Worm (Caenorhabditis elegans) whole organism, L2 larva: ENCODE data around the gene lir-3.

Source experiments
- ama-1 ChIP-seq: fragments of 150-350 bp; optimal IDR thresholded peaks from 2 replicates; lab custom pipeline; 2018; ENCODE audit warnings: inconsistent platforms
- ceh-16 ChIP-seq: fragments of 150-350 bp; optimal IDR thresholded peaks from 2 replicates; lab custom pipeline; 2014; ENCODE audit warnings: missing biosample characterization, missing genetic modification characterization
- egl-27 ChIP-seq: sonication (generic microtip); optimal IDR thresholded peaks from 3 replicates; lab custom pipeline; 2017; ENCODE audit warnings: missing biosample characterization, missing genetic modification reagents, missing genetic modification characterization
- fos-1 ChIP-seq: fragments of 150-350 bp; optimal IDR thresholded peaks from 2 replicates; lab custom pipeline; 2014; ENCODE audit warnings: missing biosample characterization, missing genetic modification characterization
- lin-11 ChIP-seq: fragments of 150-350 bp; sonication (generic microtip); optimal IDR thresholded peaks from 2 replicates; lab custom pipeline; 2014; ENCODE audit warnings: missing biosample characterization, missing genetic modification characterization, inconsistent platforms, mixed read lengths
- lin-13 ChIP-seq: fragments of 150-350 bp; optimal IDR thresholded peaks from 2 replicates; lab custom pipeline; 2014; ENCODE audit warnings: missing biosample characterization, missing genetic modification reagents, missing genetic modification characterization
- lsy-2 ChIP-seq, 2 experiments: fragments of 150-350 bp in 1 of 2; sonication (generic microtip) in 1 of 2; optimal IDR thresholded peaks; 2 replicates each; lab custom pipeline; 2014 to 2017; ENCODE audit warnings: missing biosample characterization in 2 of 2, missing genetic modification characterization in 2 of 2
- nhr-237 ChIP-seq: fragments of 150-350 bp; optimal IDR thresholded peaks from 2 replicates; lab custom pipeline; 2014; ENCODE audit warnings: missing biosample characterization, missing genetic modification characterization
- nhr-25 ChIP-seq: fragments of 150-350 bp; sonication (generic microtip); optimal IDR thresholded peaks from 3 replicates; lab custom pipeline; 2014; ENCODE audit warnings: missing biosample characterization, missing genetic modification characterization
- nhr-6 ChIP-seq: fragments of 150-350 bp; optimal IDR thresholded peaks from 2 replicates; lab custom pipeline; 2014; ENCODE audit warnings: missing biosample characterization, missing genetic modification characterization
- skn-1 ChIP-seq: sonication (generic microtip); optimal IDR thresholded peaks from 2 replicates; lab custom pipeline; 2017; ENCODE audit warnings: missing biosample characterization, missing genetic modification characterization
- zag-1 ChIP-seq: fragments of 150-350 bp; optimal IDR thresholded peaks from 2 replicates; lab custom pipeline; 2014; ENCODE audit warnings: missing biosample characterization, missing genetic modification characterization

DNA sequence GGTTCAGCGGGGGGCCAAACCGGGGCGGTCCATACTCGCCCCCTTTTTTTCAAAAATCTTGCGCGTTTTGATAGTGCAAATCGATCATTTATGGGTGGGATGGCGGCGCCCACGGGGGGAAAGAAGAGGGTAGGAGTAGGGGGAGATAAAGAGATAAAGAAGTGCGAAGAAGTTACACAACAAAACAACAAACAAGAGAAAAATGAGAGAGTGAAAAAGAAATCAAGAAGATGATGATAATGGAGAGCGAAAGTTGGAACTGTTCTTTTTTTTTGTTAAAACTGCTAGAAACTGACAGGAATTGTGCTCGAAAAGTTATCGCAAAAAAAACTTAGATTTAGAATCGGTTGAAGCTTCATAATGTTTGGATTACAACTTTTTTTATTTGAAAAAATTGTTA lies 22.2 kb downstream of the lir-3 start, which contains the start of gene ptr-13:
- TF ChIP-seq zag-1 (tag; lab: Kevin White, UChicago) = no peak
- no peak for TF ChIP-seq lin-11 (tag; lab: Kevin White, UChicago)
- TF ChIP-seq nhr-237 (tag; lab: Kevin White, UChicago) = no peak
- no peak for TF ChIP-seq nhr-25 (tag; lab: Kevin White, UChicago)
- no peak for TF ChIP-seq skn-1
- TF ChIP-seq ceh-16 (tag; lab: Kevin White, UChicago) = no peak
- no peak for TF ChIP-seq lsy-2 (tag; optimal IDR thresholded peaks at IDR 0.05; lab: Kevin White, UChicago)
- no peak for TF ChIP-seq lin-13
- no peak for TF ChIP-seq egl-27 (tag; lab: Kevin White, UChicago)
- TF ChIP-seq fos-1 (tag; lab: Kevin White, UChicago) = no peak
- no peak for TF ChIP-seq ama-1
- TF ChIP-seq nhr-6 = no peak
